1 fruit fly cellular context compared by ENCODE assay signal in the genomic region with DNA sequence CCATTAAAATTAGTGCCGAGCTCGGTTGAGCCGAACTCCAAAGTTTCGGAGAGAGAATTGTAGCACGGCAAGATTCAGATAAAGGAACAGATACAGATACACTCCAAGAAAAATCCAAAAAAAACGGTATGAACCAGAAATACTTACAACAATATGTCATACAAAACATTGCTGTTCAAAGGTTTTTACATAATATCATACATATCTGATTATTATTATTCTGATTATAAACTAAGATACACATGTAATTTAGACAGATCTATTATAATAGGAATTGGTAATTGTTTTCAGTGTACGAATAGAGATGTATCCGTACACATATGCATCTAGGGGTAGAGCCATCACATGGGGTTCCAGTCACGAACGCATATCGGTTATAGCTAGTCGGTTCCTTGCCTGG.
TF ChIP-seq lines count a peak whose summit lies in the region.

No protein-coding gene starts in this region.

TF ChIP-seq in whole organism, embryonic, 481 proteins besides CTCF, POLR2A, EP300 and RAD21 (continued from another document):
- TF ChIP-seq CG18262 (tag; optimal IDR thresholded peaks at IDR 0.05; lab: Kevin White, UChicago): peak; percentile 20
- 0 out of 3 replicates have a peak, but pooled peaks have one; percentile 2 for TF ChIP-seq CG6175 (GFP tag; IDR thresholded peaks at IDR 0.05; lab: Robert Waterston, UW)
- no peak for TF ChIP-seq bigmax (GFP tag; optimal IDR thresholded peaks at IDR 0.05; lab: Kevin White, UChicago)
- TF ChIP-seq Ssrp (tag; optimal IDR thresholded peaks at IDR 0.05; lab: Kevin White, UChicago): peak; percentile 8
- peak; percentile 12 for TF ChIP-seq Sox102F (GFP tag; optimal IDR thresholded peaks at IDR 0.05; lab: Kevin White, UChicago)
- peak; percentile 10 for TF ChIP-seq Oli (tag; optimal IDR thresholded peaks at IDR 0.05; lab: Kevin White, UChicago)
- peak in 1 of 3 experiments; percentile 58 for TF ChIP-seq lola (GFP tag; optimal IDR thresholded peaks at IDR 0.05; lab: Kevin White, UChicago)
- no peak for TF ChIP-seq Optix (GFP tag; IDR thresholded peaks at IDR 0.05; lab: Robert Waterston, UW)
- TF ChIP-seq zfh1 (GFP tag; IDR thresholded peaks at IDR 0.05; lab: Robert Waterston, UW): no peak
- TF ChIP-seq abd-A (tag; optimal IDR thresholded peaks at IDR 0.05; lab: Kevin White, UChicago): no peak
- peak in 1 of 2 experiments; percentile 28 for TF ChIP-seq bsh (GFP tag; optimal IDR thresholded peaks at IDR 0.05; lab: Kevin White, UChicago)
- TF ChIP-seq CG17612 (GFP tag; IDR thresholded peaks at IDR 0.05; lab: Robert Waterston, UW): no peak
- TF ChIP-seq sens (GFP tag; lab: Kevin White, UChicago): peak; percentile 15
- TF ChIP-seq CG8388 (GFP tag; optimal IDR thresholded peaks at IDR 0.05; lab: Kevin White, UChicago): peak; percentile 27
- TF ChIP-seq CG34422 (GFP tag; IDR thresholded peaks at IDR 0.05; lab: Robert Waterston, UW): no peak
- TF ChIP-seq CG17361 (GFP tag; IDR thresholded peaks at IDR 0.05; lab: Robert Waterston, UW): peak; percentile 22; the same call in 1 of the 3 replicates
- peak; percentile 40 for TF ChIP-seq CG12391 (tag; optimal IDR thresholded peaks at IDR 0.05; lab: Kevin White, UChicago)
- no peak for TF ChIP-seq CG3995 (GFP tag; optimal IDR thresholded peaks at IDR 0.05; lab: Kevin White, UChicago)
- no peak for TF ChIP-seq CG11723 (GFP tag; optimal IDR thresholded peaks at IDR 0.05; lab: Kevin White, UChicago)
- TF ChIP-seq zf30C (GFP tag; optimal IDR thresholded peaks at IDR 0.05; lab: Kevin White, UChicago): peak; percentile 15
- no peak for TF ChIP-seq CHES-1-like (GFP tag; optimal IDR thresholded peaks at IDR 0.05; lab: Kevin White, UChicago)
- peak; percentile 23; the same call in 1 of the 2 replicates for TF ChIP-seq Xrp1 (GFP tag; IDR thresholded peaks at IDR 0.05; lab: Robert Waterston, UW)
- peak; percentile 7 for TF ChIP-seq CG14710 (tag; optimal IDR thresholded peaks at IDR 0.05; lab: Kevin White, UChicago)
- peak; percentile 27 for TF ChIP-seq grau (tag; optimal IDR thresholded peaks at IDR 0.05; lab: Kevin White, UChicago)
- TF ChIP-seq wdn (GFP tag; IDR thresholded peaks at IDR 0.05; lab: Robert Waterston, UW): no peak
- peak; percentile 29 for TF ChIP-seq CG1603 (tag; optimal IDR thresholded peaks at IDR 0.05; lab: Kevin White, UChicago)
- TF ChIP-seq CG15073 (GFP tag; optimal IDR thresholded peaks at IDR 0.05; lab: Kevin White, UChicago): no peak
- no peak for TF ChIP-seq Bgb (GFP tag; IDR thresholded peaks at IDR 0.05; lab: Robert Waterston, UW; ENCODE audit: partially characterized antibody)
- no peak for TF ChIP-seq hbn (GFP tag; IDR thresholded peaks at IDR 0.05; lab: Robert Waterston, UW; ENCODE audit: partially characterized antibody)
- no peak for TF ChIP-seq Mes4 (GFP tag; optimal IDR thresholded peaks at IDR 0.05; lab: Kevin White, UChicago)
- no peak for TF ChIP-seq CG12071 (GFP tag; optimal IDR thresholded peaks at IDR 0.05; lab: Kevin White, UChicago)
- peak; percentile 3 for TF ChIP-seq CG8924 (tag; optimal IDR thresholded peaks at IDR 0.05; lab: Kevin White, UChicago)
